Worm (Caenorhabditis elegans): ENCODE measurements around the gene prx-5.

The prx-5 gene

ce11 chrII:8685623-8686022, 19.0 kb upstream of the prx-5 start, which contains the start of gene C34C6.9:
TSS of gene C34C6.9 (plus strand) at chrII:8685923.
- no peak for TF ChIP-seq ztf-29 (GFP tag; IDR thresholded peaks at IDR 0.05)
- no peak for TF ChIP-seq flt-1 (GFP tag; IDR thresholded peaks at IDR 0.05)
- no peak for TF ChIP-seq med-1 (GFP tag; optimal IDR thresholded peaks at IDR 0.05; ENCODE audit: insufficient read depth)
- TF ChIP-seq klf-2 (GFP tag; conservative IDR thresholded peaks at IDR 0.05) = no peak
- no peak for TF ChIP-seq cog-1 (tag; optimal IDR thresholded peaks at IDR 0.05)
- TF ChIP-seq ref-1 (GFP tag; conservative IDR thresholded peaks at IDR 0.05) = no peak
- no peak for TF ChIP-seq ztf-23 (GFP tag; IDR thresholded peaks at IDR 0.05)
- TF ChIP-seq tab-1 (GFP tag; IDR thresholded peaks at IDR 0.05) = no peak
- no peak for TF ChIP-seq T22C8.4 (GFP tag; IDR thresholded peaks at IDR 0.05)

- no peak for TF ChIP-seq cog-1 (tag; optimal IDR thresholded peaks at IDR 0.05)
These were observed 13.2 kb upstream of the prx-5 start, which contains the start of gene C34C6.3 for ce11 chrII:8691344-8691960. TSS of gene C34C6.3 (plus strand) at chrII:8691910.

- no peak for TF ChIP-seq ztf-29 (GFP tag; IDR thresholded peaks at IDR 0.05)
- TF ChIP-seq ref-1 (GFP tag; conservative IDR thresholded peaks at IDR 0.05) = no peak
- TF ChIP-seq flt-1 (GFP tag; IDR thresholded peaks at IDR 0.05) = no peak
- no peak for TF ChIP-seq med-1 (GFP tag; optimal IDR thresholded peaks at IDR 0.05; ENCODE audit: insufficient read depth)
- TF ChIP-seq klf-2 (GFP tag; conservative IDR thresholded peaks at IDR 0.05) = no peak
These were observed 8.8 kb upstream of the prx-5 start, which contains the start of gene C34C6.10 for ce11 chrII:8695783-8696182. TSS of gene C34C6.10 (minus strand) at chrII:8695883.

- TF ChIP-seq klf-2 (GFP tag; conservative IDR thresholded peaks at IDR 0.05) (no peak), cog-1 (tag; optimal IDR thresholded peaks at IDR 0.05) (no peak), ztf-23 (GFP tag; IDR thresholded peaks at IDR 0.05) (no peak), ref-1 (GFP tag; conservative IDR thresholded peaks at IDR 0.05) (no peak), T22C8.4 (GFP tag; IDR thresholded peaks at IDR 0.05) (no peak), tab-1 (GFP tag; IDR thresholded peaks at IDR 0.05) (no peak), flt-1 (GFP tag; IDR thresholded peaks at IDR 0.05) (no peak), ztf-29 (GFP tag; IDR thresholded peaks at IDR 0.05) (no peak), med-1 (GFP tag; optimal IDR thresholded peaks at IDR 0.05; ENCODE audit: insufficient read depth) (no peak)
These were observed 5.8 kb upstream of the prx-5 start, which contains the start of gene chdh-1 for ce11 chrII:8698828-8699227. TSS of gene chdh-1 (minus strand) at chrII:8698928.

ce11 chrII:8701059-8701458, 3.6 kb upstream of the prx-5 start:
- TF ChIP-seq T22C8.4 (GFP tag; IDR thresholded peaks at IDR 0.05) = no peak
- no peak for TF ChIP-seq ref-1 (GFP tag; conservative IDR thresholded peaks at IDR 0.05)

ce11 chrII:8701619-8702350, 2.8 kb upstream of the prx-5 start, which contains the start of gene sphk-1:
TSS of gene sphk-1 (minus strand) at chrII:8701669.
- TF ChIP-seq klf-2 (GFP tag; conservative IDR thresholded peaks at IDR 0.05) (no peak), flt-1 (GFP tag; IDR thresholded peaks at IDR 0.05) (no peak), tab-1 (GFP tag; IDR thresholded peaks at IDR 0.05) (no peak), ref-1 (GFP tag; conservative IDR thresholded peaks at IDR 0.05) (no peak), med-1 (GFP tag; optimal IDR thresholded peaks at IDR 0.05; ENCODE audit: insufficient read depth) (no peak), T22C8.4 (GFP tag; IDR thresholded peaks at IDR 0.05) (no peak), ztf-23 (GFP tag; IDR thresholded peaks at IDR 0.05) (no peak)

- no peak for TF ChIP-seq ztf-29 (GFP tag; IDR thresholded peaks at IDR 0.05)
- no peak for TF ChIP-seq flt-1 (GFP tag; IDR thresholded peaks at IDR 0.05)
- TF ChIP-seq ref-1 (GFP tag; conservative IDR thresholded peaks at IDR 0.05) = no peak
- no peak for TF ChIP-seq ztf-23 (GFP tag; IDR thresholded peaks at IDR 0.05)
These were observed 895 bp upstream of the prx-5 start, which contains the start of gene ceh-7 for ce11 chrII:8703729-8704128. TSS of gene ceh-7 (minus strand) at chrII:8703829.

- TF ChIP-seq ref-1 (GFP tag; conservative IDR thresholded peaks at IDR 0.05) (no peak), klf-2 (GFP tag; conservative IDR thresholded peaks at IDR 0.05) (no peak), flt-1 (GFP tag; IDR thresholded peaks at IDR 0.05) (no peak), tab-1 (GFP tag; IDR thresholded peaks at IDR 0.05) (no peak), ztf-29 (GFP tag; IDR thresholded peaks at IDR 0.05) (no peak), cog-1 (tag; optimal IDR thresholded peaks at IDR 0.05) (no peak), T22C8.4 (GFP tag; IDR thresholded peaks at IDR 0.05) (no peak), ztf-23 (GFP tag; IDR thresholded peaks at IDR 0.05) (no peak), med-1 (GFP tag; optimal IDR thresholded peaks at IDR 0.05; ENCODE audit: insufficient read depth) (no peak)
These were observed 2.4 kb downstream of the prx-5 start, which contains the start of gene cup-16 for ce11 chrII:8707024-8707423. TSS of gene cup-16 (plus strand) at chrII:8707155.

ce11 chrII:8710317-8710716, 5.7 kb downstream of the prx-5 start, which contains the start of gene srg-15:
TSS of gene srg-15 (minus strand) at chrII:8710417.
- TF ChIP-seq ztf-29 (GFP tag; IDR thresholded peaks at IDR 0.05) (no peak), ztf-23 (GFP tag; IDR thresholded peaks at IDR 0.05) (no peak), flt-1 (GFP tag; IDR thresholded peaks at IDR 0.05) (no peak), ref-1 (GFP tag; conservative IDR thresholded peaks at IDR 0.05) (no peak), T22C8.4 (GFP tag; IDR thresholded peaks at IDR 0.05) (no peak), tab-1 (GFP tag; IDR thresholded peaks at IDR 0.05) (no peak), cog-1 (tag; optimal IDR thresholded peaks at IDR 0.05) (no peak), med-1 (GFP tag; optimal IDR thresholded peaks at IDR 0.05; ENCODE audit: insufficient read depth) (no peak), klf-2 (GFP tag; conservative IDR thresholded peaks at IDR 0.05) (no peak)

- TF ChIP-seq ztf-23 (GFP tag; IDR thresholded peaks at IDR 0.05) (no peak), klf-2 (GFP tag; conservative IDR thresholded peaks at IDR 0.05) (no peak), med-1 (GFP tag; optimal IDR thresholded peaks at IDR 0.05; ENCODE audit: insufficient read depth) (no peak), ztf-29 (GFP tag; IDR thresholded peaks at IDR 0.05) (no peak), ref-1 (GFP tag; conservative IDR thresholded peaks at IDR 0.05) (no peak)
These were observed 10.4 kb downstream of the prx-5 start, which contains the start of the genes rab-21 and T01B7.13 for ce11 chrII:8714913-8715447. TSS of gene rab-21 (minus strand) at chrII:8715013. TSS of gene T01B7.13 (plus strand) at chrII:8715397.
